Fruit fly (Drosophila melanogaster) whole organism: Measurements from ENCODE around the gene CG9743.

Experiments used
- CG8478 ChIP-seq: fragments of >200 bp; optimal IDR thresholded peaks from 2 replicates; lab custom pipeline; 2018; ENCODE audit warnings: inconsistent platforms
- Dll ChIP-seq: fragments of >200 bp; optimal IDR thresholded peaks from 2 replicates; lab custom pipeline; 2017
- EcR ChIP-seq, 2 experiments: fragments of >200 bp; optimal IDR thresholded peaks; 2 replicates each; lab custom pipeline; 2017; ENCODE audit warnings: missing biosample characterization in 2 of 2, missing genetic modification characterization in 2 of 2, missing genetic modification reagents in 2 of 2

DNA sequence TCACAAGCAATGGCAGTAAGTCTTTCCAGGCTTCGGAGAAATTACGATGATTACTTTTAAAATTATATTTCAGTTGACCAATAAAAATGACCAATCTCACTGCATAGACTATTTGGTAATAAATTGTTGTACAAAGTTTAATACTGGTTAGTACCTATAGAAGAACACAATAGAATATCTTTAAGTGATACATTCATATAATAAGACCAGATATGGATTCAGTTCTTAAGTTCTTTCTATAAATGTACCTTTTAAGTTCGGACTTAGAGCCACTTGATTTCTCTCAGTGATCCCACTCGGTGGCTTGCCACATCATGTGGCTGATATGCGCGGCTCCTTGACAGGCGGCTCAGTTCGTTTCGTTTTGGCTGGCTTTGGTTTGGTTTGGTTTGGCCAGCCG, 39.6 kb downstream of the CG9743 start:
- TF ChIP-seq Dll (no peak), CG8478 (lab: Kevin White, UChicago) (no peak), EcR (GFP tag; optimal IDR thresholded peaks at IDR 0.05; lab: Kevin White, UChicago) (no peak)
